Fruit fly (Drosophila melanogaster): ENCODE measurements around the gene alphaCOP.
A peak's percentile ranks its signal among the peaks of the same experiment; 100 is the strongest.

alphaCOP gene

dm6 chr3L:1664205-1664604 is 19.2 kb upstream of the alphaCOP start:
- TF ChIP-seq Hr39 (GFP tag; optimal IDR thresholded peaks at IDR 0.05): no peak
- TF ChIP-seq fd59A (GFP tag; optimal IDR thresholded peaks at IDR 0.05): no peak
- TF ChIP-seq CG10631 (GFP tag; optimal IDR thresholded peaks at IDR 0.05): no peak
- no peak for TF ChIP-seq svp (GFP tag)

dm6 chr3L:1663531-1663930 is 18.5 kb upstream of the alphaCOP start:
- no peak for TF ChIP-seq CG8119 (GFP tag; IDR thresholded peaks at IDR 0.05)
- no peak for TF ChIP-seq Ets96B (tag; optimal IDR thresholded peaks at IDR 0.05)
- TF ChIP-seq CG3919 (GFP tag; optimal IDR thresholded peaks at IDR 0.05): no peak

dm6 chr3L:1661738-1662370 is 16.9 kb upstream of the alphaCOP start:
- TF ChIP-seq CG7368 (GFP tag; optimal IDR thresholded peaks at IDR 0.05) (peak; percentile 25), CG8632 (GFP tag; optimal IDR thresholded peaks at IDR 0.05) (no peak), Hr4 (GFP tag; optimal IDR thresholded peaks at IDR 0.05) (no peak)

- TF ChIP-seq dsx (GFP tag; optimal IDR thresholded peaks at IDR 0.05; ENCODE audit: poor library complexity, severe bottlenecking) (no peak), Hr39 (GFP tag; optimal IDR thresholded peaks at IDR 0.05) (no peak), dac (GFP tag; optimal IDR thresholded peaks at IDR 0.05) (no peak), CG8119 (GFP tag; IDR thresholded peaks at IDR 0.05) (no peak), Smox (GFP tag; optimal IDR thresholded peaks at IDR 0.05) (no peak), fkh (GFP tag; optimal IDR thresholded peaks at IDR 0.05) (no peak), CG15336 (GFP tag; IDR thresholded peaks at IDR 0.05) (no peak), CG11762 (GFP tag; optimal IDR thresholded peaks at IDR 0.05; ENCODE audit: insufficient read depth) (no peak), CG4318 (GFP tag; optimal IDR thresholded peaks at IDR 0.05) (no peak), CG34406 (GFP tag; optimal IDR thresholded peaks at IDR 0.05) (no peak), Hr38 (GFP tag; optimal IDR thresholded peaks at IDR 0.05) (no peak)
Observed at dm6 chr3L:1653752-1654151, 8.8 kb upstream of the alphaCOP start.

dm6 chr3L:1652700-1653200 is 7.8 kb upstream of the alphaCOP start, which contains the start of the genes CG7970 and Vta1:
CG7970 (plus strand) TSS chr3L:1652750.
Vta1 (minus strand) TSS chr3L:1652900.
- TF ChIP-seq CG16779 (tag; optimal IDR thresholded peaks at IDR 0.05) (peak; percentile 75), CG8119 (GFP tag; IDR thresholded peaks at IDR 0.05) (peak; percentile 55), dsx (GFP tag; optimal IDR thresholded peaks at IDR 0.05; ENCODE audit: poor library complexity, severe bottlenecking) (no peak), CG7368 (GFP tag; optimal IDR thresholded peaks at IDR 0.05) (peak; percentile 9), spab (GFP tag; optimal IDR thresholded peaks at IDR 0.05) (peak; percentile 75), CG9139 (GFP tag; optimal IDR thresholded peaks at IDR 0.05) (peak; percentile 87), CG15336 (GFP tag; IDR thresholded peaks at IDR 0.05) (peak; percentile 43; the same call in 1 of the 2 replicates), Blimp-1 (GFP tag; optimal IDR thresholded peaks at IDR 0.05) (no peak), Sox102F (GFP tag; optimal IDR thresholded peaks at IDR 0.05) (no peak), CG11762 (GFP tag; optimal IDR thresholded peaks at IDR 0.05; ENCODE audit: insufficient read depth) (peak; percentile 21), net (GFP tag; optimal IDR thresholded peaks at IDR 0.05) (peak; percentile 79), CG8632 (GFP tag; optimal IDR thresholded peaks at IDR 0.05) (no peak), CG3919 (GFP tag; optimal IDR thresholded peaks at IDR 0.05) (no peak), Sox15 (GFP tag; optimal IDR thresholded peaks at IDR 0.05) (no peak), ss (GFP tag; optimal IDR thresholded peaks at IDR 0.05) (no peak), CG10669 (GFP tag; optimal IDR thresholded peaks at IDR 0.05) (no peak), salr (GFP tag; optimal IDR thresholded peaks at IDR 0.05) (peak in 1 of 2 experiments; percentile 45), esn (GFP tag; optimal IDR thresholded peaks at IDR 0.05) (no peak), Ets96B (tag; optimal IDR thresholded peaks at IDR 0.05) (no peak), eg (GFP tag; IDR thresholded peaks at IDR 0.05) (peak; percentile 80), CG31627 (GFP tag; optimal IDR thresholded peaks at IDR 0.05) (no peak), svp (GFP tag) (peak; percentile 94), CG6808 (GFP tag; optimal IDR thresholded peaks at IDR 0.05) (peak; percentile 83), Eip78C (GFP tag) (no peak), CG6854 (GFP tag; optimal IDR thresholded peaks at IDR 0.05) (peak; percentile 79), CG1621 (tag; optimal IDR thresholded peaks at IDR 0.05) (peak; percentile 80), Hr39 (GFP tag; optimal IDR thresholded peaks at IDR 0.05) (no peak), CG6276 (GFP tag; optimal IDR thresholded peaks at IDR 0.05) (peak; percentile 90), achi (GFP tag; optimal IDR thresholded peaks at IDR 0.05) (no peak), acj6 (GFP tag; optimal IDR thresholded peaks at IDR 0.05) (no peak), Smox (GFP tag; optimal IDR thresholded peaks at IDR 0.05) (no peak), CG10631 (GFP tag; optimal IDR thresholded peaks at IDR 0.05) (no peak), CG4318 (GFP tag; optimal IDR thresholded peaks at IDR 0.05) (no peak), CG6163 (GFP tag; IDR thresholded peaks at IDR 0.05) (peak; percentile 35; the same call in 1 of the 3 replicates), fd59A (GFP tag; optimal IDR thresholded peaks at IDR 0.05) (no peak)

Measured in whole organism, prepupa.